Worm (Caenorhabditis elegans) whole organism, L1 larva: Measurements from ENCODE around the gene elpc-4.

ENCODE experiments used
- aly-2 ChIP-seq: fragments of 150-350 bp; optimal IDR thresholded peaks from 2 replicates; lab custom pipeline; 2014; ENCODE audit warnings: missing biosample characterization, missing genetic modification characterization
- ama-1 ChIP-seq: fragments of 150-350 bp; optimal IDR thresholded peaks from 2 replicates; lab custom pipeline; 2014
- blmp-1 ChIP-seq: fragments of 150-350 bp; optimal IDR thresholded peaks from 2 replicates; lab custom pipeline; 2014; ENCODE audit warnings: missing biosample characterization, missing genetic modification characterization
- ceh-63 ChIP-seq: fragments of 200-800 bp; sonication (Bioruptor generic); optimal IDR thresholded peaks from 2 replicates; lab custom pipeline; 2018; ENCODE audit warnings: mild to moderate bottlenecking, missing genetic modification characterization, missing compliant biosample characterization
- ceh-82 ChIP-seq, 3 experiments: fragments of 150-350 bp in 1 of 3; sonication (generic microtip) in 2 of 3; optimal IDR thresholded peaks; 2 replicates each; lab custom pipeline; 2014 to 2017; ENCODE audit warnings: missing biosample characterization in 3 of 3, missing genetic modification characterization in 3 of 3
- dpl-1 ChIP-seq, 3 experiments: fragments of 150-350 bp in 2 of 3; sonication (generic microtip) in 1 of 3; optimal IDR thresholded peaks; 2 replicates each; lab custom pipeline; 2014 to 2017; ENCODE audit warnings: missing biosample characterization in 3 of 3, missing genetic modification characterization in 3 of 3, missing genetic modification reagents in 3 of 3
- dsc-1 ChIP-seq: sonication (generic microtip); optimal IDR thresholded peaks from 2 replicates; lab custom pipeline; 2016; ENCODE audit warnings: mild to moderate bottlenecking, missing genetic modification characterization, missing compliant biosample characterization
- efl-1 ChIP-seq, 4 experiments: fragments of 150-350 bp; optimal IDR thresholded peaks in 3 of 4; peaks in 1 of 4; 1 replicate in 1 of 4; 2 replicates in 3 of 4; lab custom pipeline; 2014; ENCODE audit warnings: missing biosample characterization in 2 of 4, missing genetic modification characterization in 2 of 4, missing genetic modification reagents in 2 of 4
- elt-2 ChIP-seq: sonication (generic microtip); optimal IDR thresholded peaks from 2 replicates; lab custom pipeline; 2016; ENCODE audit warnings: missing genetic modification characterization, mild to moderate bottlenecking, inconsistent platforms, missing compliant biosample characterization, missing genetic modification reagents
- elt-3 ChIP-seq, 6 experiments: fragments of 150-350 bp in 1 of 6; sonication (generic microtip); optimal IDR thresholded peaks; 2 replicates each; lab custom pipeline; 2017 to 2018; ENCODE audit warnings: missing biosample characterization in 6 of 6, missing genetic modification characterization in 6 of 6, inconsistent platforms in 1 of 6
- hlh-17 ChIP-seq: fragments of 200-800 bp; sonication (Bioruptor generic); optimal IDR thresholded peaks from 2 replicates; lab custom pipeline; 2018; ENCODE audit warnings: missing genetic modification characterization, mild to moderate bottlenecking, missing compliant biosample characterization, moderate library complexity, borderline replicate concordance
- jun-1 ChIP-seq: fragments of 150-350 bp; optimal IDR thresholded peaks from 2 replicates; lab custom pipeline; 2014; ENCODE audit warnings: missing biosample characterization, missing genetic modification reagents, missing genetic modification characterization
- lin-14 ChIP-seq: fragments of 200-800 bp; sonication (Bioruptor generic); optimal IDR thresholded peaks from 2 replicates; lab custom pipeline; 2018; ENCODE audit warnings: mild to moderate bottlenecking, missing genetic modification characterization, moderate library complexity, missing compliant biosample characterization
- lin-35 ChIP-seq, 2 experiments: fragments of 150-350 bp; optimal IDR thresholded peaks; 2 replicates each; lab custom pipeline; 2014; ENCODE audit warnings: missing biosample characterization in 2 of 2, missing genetic modification characterization in 2 of 2, missing genetic modification reagents in 2 of 2
- lsy-2 ChIP-seq, 2 experiments: fragments of 150-350 bp; optimal IDR thresholded peaks; 2 replicates each; lab custom pipeline; 2014; ENCODE audit warnings: missing biosample characterization in 2 of 2, missing genetic modification characterization in 2 of 2
- mdl-1 ChIP-seq, 2 experiments: fragments of 150-350 bp; optimal IDR thresholded peaks; 2 replicates each; lab custom pipeline; 2014 to 2017; ENCODE audit warnings: missing biosample characterization in 2 of 2, missing genetic modification characterization in 2 of 2, inconsistent platforms in 1 of 2
- nhr-12 ChIP-seq: sonication (generic microtip); optimal IDR thresholded peaks from 2 replicates; lab custom pipeline; 2017; ENCODE audit warnings: missing biosample characterization, missing genetic modification characterization
- nhr-20 ChIP-seq: sonication (generic microtip); optimal IDR thresholded peaks from 2 replicates; lab custom pipeline; 2016; ENCODE audit warnings: mild to moderate bottlenecking, missing genetic modification characterization, missing compliant biosample characterization
- nhr-47 ChIP-seq: sonication (generic microtip); optimal IDR thresholded peaks from 2 replicates; lab custom pipeline; 2016; ENCODE audit warnings: mild to moderate bottlenecking, missing genetic modification characterization, moderate library complexity, missing compliant biosample characterization
- nhr-71 ChIP-seq: sonication (generic microtip); optimal IDR thresholded peaks from 2 replicates; lab custom pipeline; 2016; ENCODE audit warnings: mild to moderate bottlenecking, missing genetic modification characterization, moderate library complexity, missing compliant biosample characterization
- nhr-85 ChIP-seq: sonication (generic microtip); peaks from one replicate; lab custom pipeline; 2016; ENCODE audit warnings: missing genetic modification characterization, inconsistent platforms, missing compliant biosample characterization
- nhr-90 ChIP-seq: sonication (generic microtip); optimal IDR thresholded peaks from 2 replicates; lab custom pipeline; 2016; ENCODE audit warnings: mild to moderate bottlenecking, missing genetic modification characterization, missing compliant biosample characterization; ENCODE audit not compliant: poor library complexity
- rnt-1 ChIP-seq: sonication (generic microtip); optimal IDR thresholded peaks from 2 replicates; lab custom pipeline; 2016; ENCODE audit warnings: mild to moderate bottlenecking, missing genetic modification characterization, moderate library complexity, missing compliant biosample characterization
- snu-23 ChIP-seq: sonication (generic microtip); optimal IDR thresholded peaks from 2 replicates; lab custom pipeline; 2016; ENCODE audit warnings: missing genetic modification characterization, missing compliant biosample characterization
- sox-4 ChIP-seq: sonication (generic microtip); optimal IDR thresholded peaks from 2 replicates; lab custom pipeline; 2016; ENCODE audit warnings: missing genetic modification characterization, missing compliant biosample characterization
- swsn-7 ChIP-seq: sonication (generic microtip); optimal IDR thresholded peaks from 2 replicates; lab custom pipeline; 2016; ENCODE audit warnings: missing genetic modification characterization, missing compliant biosample characterization
- tlp-1 ChIP-seq: fragments of 150-350 bp; optimal IDR thresholded peaks from 2 replicates; lab custom pipeline; 2014; ENCODE audit warnings: missing biosample characterization, missing genetic modification characterization
- unc-86 ChIP-seq: sonication (generic microtip); optimal IDR thresholded peaks from 2 replicates; lab custom pipeline; 2016; ENCODE audit warnings: missing genetic modification characterization, missing compliant biosample characterization
- xbp-1 ChIP-seq: sonication (generic microtip); optimal IDR thresholded peaks from 2 replicates; lab custom pipeline; 2016; ENCODE audit warnings: missing genetic modification characterization, missing compliant biosample characterization
- zag-1 ChIP-seq: fragments of 150-350 bp; optimal IDR thresholded peaks from 2 replicates; lab custom pipeline; 2014; ENCODE audit warnings: missing biosample characterization, missing genetic modification characterization
- zip-4 ChIP-seq: fragments of 200-800 bp; sonication (Bioruptor generic); optimal IDR thresholded peaks from 2 replicates; lab custom pipeline; 2018; ENCODE audit warnings: mild to moderate bottlenecking, missing genetic modification characterization, moderate library complexity, missing compliant biosample characterization

elpc-4 gene

ce11 chrIV:7979588-7979987 is 37.2 kb upstream of the elpc-4 start, which contains the start of gene unc-24:
Gene unc-24, plus strand, starts transcription at chrIV:7979870.
- TF ChIP-seq nhr-12 (tag; lab: Kevin White, UChicago) (no peak), ceh-82 (tag; optimal IDR thresholded peaks at IDR 0.05; lab: Kevin White, UChicago) (peak in 1 of 3 experiments; percentile 59), efl-1 (optimal IDR thresholded peaks at IDR 0.05; lab: Kevin White, UChicago) (peak in 1 of 2 experiments; percentile 20), efl-1 (GFP tag; optimal IDR thresholded peaks at IDR 0.05 in 1 of 2; lab: Kevin White, UChicago) (no peak), dsc-1 (tag; lab: Kevin White, UChicago) (peak; percentile 39), unc-86 (tag; lab: Kevin White, UChicago) (peak; percentile 39), zip-4 (GFP tag; lab: Kevin White, UChicago) (no peak), dpl-1 (GFP tag; optimal IDR thresholded peaks at IDR 0.05; lab: Kevin White, UChicago) (peak in 1 of 3 experiments; percentile 12), ama-1 (no peak), lin-14 (GFP tag; lab: Kevin White, UChicago) (peak; percentile 80)

ce11 chrIV:7982024-7982576 is 34.7 kb upstream of the elpc-4 start, which contains the start of gene arf-5:
Gene arf-5, plus strand, starts transcription at chrIV:7982526.
- peak; percentile 20 for TF ChIP-seq nhr-71 (tag; lab: Kevin White, UChicago)
- peak in 1 of 3 experiments; percentile 25 for TF ChIP-seq ceh-82 (tag; optimal IDR thresholded peaks at IDR 0.05; lab: Kevin White, UChicago)
- no peak for TF ChIP-seq tlp-1
- peak in 1 of 2 experiments; percentile 57 for TF ChIP-seq mdl-1 (tag; optimal IDR thresholded peaks at IDR 0.05; lab: Kevin White, UChicago)
- peak in 2 of 3 experiments; percentile 11 to 42 for TF ChIP-seq dpl-1 (GFP tag; optimal IDR thresholded peaks at IDR 0.05; lab: Kevin White, UChicago)
- TF ChIP-seq xbp-1 (tag; lab: Kevin White, UChicago) = peak; percentile 42
- TF ChIP-seq lin-14 (GFP tag; lab: Kevin White, UChicago) = peak; percentile 35
- TF ChIP-seq ama-1 = no peak
- TF ChIP-seq efl-1 (optimal IDR thresholded peaks at IDR 0.05; lab: Kevin White, UChicago) = peak; percentile 27 to 32
- TF ChIP-seq efl-1 (GFP tag; optimal IDR thresholded peaks at IDR 0.05 in 1 of 2; lab: Kevin White, UChicago) = peak; percentile 32 to 37
- no peak for TF ChIP-seq elt-2 (tag; lab: Kevin White, UChicago)
- TF ChIP-seq nhr-47 = peak; percentile 1
- peak; percentile 34 to 55 for TF ChIP-seq lsy-2 (tag; optimal IDR thresholded peaks at IDR 0.05; lab: Kevin White, UChicago)
- peak; percentile 36 to 51 for TF ChIP-seq lin-35 (GFP tag; optimal IDR thresholded peaks at IDR 0.05; lab: Kevin White, UChicago)
- peak; percentile 27 for TF ChIP-seq snu-23 (GFP tag; lab: Kevin White, UChicago)
- TF ChIP-seq blmp-1 (tag; lab: Kevin White, UChicago) = peak; percentile 53
- no peak for TF ChIP-seq zag-1 (tag; lab: Kevin White, UChicago)
- TF ChIP-seq elt-3 (tag; optimal IDR thresholded peaks at IDR 0.05; lab: Kevin White, UChicago) = peak in 1 of 6 experiments; percentile 3

- TF ChIP-seq sox-4 (tag; lab: Kevin White, UChicago) (no peak), nhr-20 (no peak), rnt-1 (tag; lab: Kevin White, UChicago) (no peak), hlh-17 (no peak), ceh-63 (GFP tag; lab: Kevin White, UChicago) (no peak), lin-14 (GFP tag; lab: Kevin White, UChicago) (peak; percentile 17), nhr-85 (tag; lab: Kevin White, UChicago) (peak; percentile 78)
These were observed 33.8 kb upstream of the elpc-4 start for ce11 chrIV:7983021-7983420.

ce11 chrIV:7983728-7984346 is 33.0 kb upstream of the elpc-4 start:
- no peak for TF ChIP-seq efl-1 (optimal IDR thresholded peaks at IDR 0.05; lab: Kevin White, UChicago)
- peak in 1 of 2 experiments; percentile 90 for TF ChIP-seq efl-1 (GFP tag; optimal IDR thresholded peaks at IDR 0.05 in 1 of 2; lab: Kevin White, UChicago)
- TF ChIP-seq snu-23 (GFP tag; lab: Kevin White, UChicago) = peak; percentile 4
- no peak for TF ChIP-seq blmp-1 (tag; lab: Kevin White, UChicago)
- TF ChIP-seq nhr-85 (tag; lab: Kevin White, UChicago) = peak; percentile 26
- peak; percentile 14 for TF ChIP-seq nhr-71 (tag; lab: Kevin White, UChicago)
- no peak for TF ChIP-seq jun-1 (tag; lab: Kevin White, UChicago)
- no peak for TF ChIP-seq swsn-7 (tag; lab: Kevin White, UChicago)
- TF ChIP-seq aly-2 (tag; lab: Kevin White, UChicago) = peak; percentile 50
- peak; percentile 20 for TF ChIP-seq rnt-1 (tag; lab: Kevin White, UChicago)
- TF ChIP-seq nhr-90 (tag; lab: Kevin White, UChicago) = peak; percentile 26
